Worm (Caenorhabditis elegans): ENCODE measurements around the gene lin-2.

The lin-2 gene

DNA sequence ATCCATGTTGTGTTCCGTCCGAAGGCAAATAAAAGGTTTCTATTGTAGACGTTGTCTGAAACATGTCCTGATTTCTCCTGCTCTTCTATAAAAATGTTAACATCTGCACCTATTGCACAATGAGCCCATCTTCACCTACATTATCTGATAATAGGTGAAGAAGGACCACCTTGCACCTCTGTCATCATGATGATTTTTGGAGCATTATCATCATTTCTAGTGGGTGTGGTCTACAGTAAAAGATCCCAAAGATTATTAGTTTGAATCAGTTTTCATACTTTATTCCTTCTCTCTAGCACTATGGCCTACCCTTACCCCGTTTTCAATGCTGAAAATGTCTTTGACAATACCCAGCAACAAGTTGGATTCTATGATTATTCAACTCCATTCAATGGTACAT, 16.5 kb upstream of the lin-2 start, which contains the start of gene med-1:
Gene med-1, plus strand, starts transcription at position 301 of the 400 bp plus-strand sequence.
- TF ChIP-seq ceh-2 (tag; optimal IDR thresholded peaks at IDR 0.05) (no peak), hlh-8 (tag; optimal IDR thresholded peaks at IDR 0.05) (no peak), ttx-3 (tag; optimal IDR thresholded peaks at IDR 0.05) (no peak), elt-4 (tag; optimal IDR thresholded peaks at IDR 0.05) (no peak), pha-2 (tag; optimal IDR thresholded peaks at IDR 0.05) (no peak), eyg-1 (tag; optimal IDR thresholded peaks at IDR 0.05) (no peak), ets-4 (tag; optimal IDR thresholded peaks at IDR 0.05) (no peak), ceh-9 (tag; optimal IDR thresholded peaks at IDR 0.05) (no peak), nhr-11 (tag; optimal IDR thresholded peaks at IDR 0.05) (no peak), pat-9 (tag; optimal IDR thresholded peaks at IDR 0.05) (no peak), K09A11.1 (tag; optimal IDR thresholded peaks at IDR 0.05; ENCODE audit: insufficient read depth) (no peak), fkh-6 (tag; optimal IDR thresholded peaks at IDR 0.05) (no peak), ceh-31 (tag; optimal IDR thresholded peaks at IDR 0.05) (no peak), ceh-18 (tag; optimal IDR thresholded peaks at IDR 0.05) (no peak), fkh-10 (GFP tag; optimal IDR thresholded peaks at IDR 0.05) (no peak), Y22D7AL.16 (tag; optimal IDR thresholded peaks at IDR 0.05) (no peak), C08G9.2 (tag; optimal IDR thresholded peaks at IDR 0.05) (no peak), che-1 (tag; optimal IDR thresholded peaks at IDR 0.05) (no peak)

DNA sequence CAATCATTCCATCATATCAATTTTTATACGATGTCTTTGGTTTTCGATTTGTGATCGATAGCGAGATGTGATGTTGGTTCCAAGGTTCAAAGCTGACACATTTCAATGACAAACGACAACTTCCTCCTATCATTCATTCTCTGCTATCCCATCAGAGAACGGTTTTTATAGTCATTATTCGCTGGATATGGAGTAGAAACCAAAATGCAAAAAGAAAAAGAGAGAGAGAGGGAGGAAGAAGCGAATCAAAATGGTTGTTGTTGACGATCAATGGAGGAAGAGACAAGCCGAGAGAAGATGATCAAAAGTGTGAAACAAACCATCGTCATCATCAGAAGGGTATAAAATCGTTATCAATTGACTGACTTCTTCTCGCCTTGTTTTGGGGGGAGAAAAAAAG, 11.6 kb upstream of the lin-2 start, which contains the start of gene T24D3.2:
Gene T24D3.2, plus strand, starts transcription at position 304 of the 400 bp plus-strand sequence.
- TF ChIP-seq odd-2 (tag; optimal IDR thresholded peaks at IDR 0.05) (no peak), K09A11.1 (tag; optimal IDR thresholded peaks at IDR 0.05; ENCODE audit: insufficient read depth) (no peak), dve-1 (tag; optimal IDR thresholded peaks at IDR 0.05) (no peak), ahr-1 (tag; optimal IDR thresholded peaks at IDR 0.05) (no peak), pha-2 (tag; optimal IDR thresholded peaks at IDR 0.05) (no peak), fax-1 (tag; optimal IDR thresholded peaks at IDR 0.05) (no peak), hlh-8 (tag; optimal IDR thresholded peaks at IDR 0.05) (no peak), ceh-14 (tag; optimal IDR thresholded peaks at IDR 0.05) (no peak), ceh-24 (tag; optimal IDR thresholded peaks at IDR 0.05) (no peak), tbx-7 (tag; optimal IDR thresholded peaks at IDR 0.05) (no peak), pqm-1 (tag; optimal IDR thresholded peaks at IDR 0.05) (no peak), ttx-3 (tag; optimal IDR thresholded peaks at IDR 0.05) (no peak), gmeb-2 (tag; optimal IDR thresholded peaks at IDR 0.05) (no peak), hlh-30 (tag; optimal IDR thresholded peaks at IDR 0.05; ENCODE audit: insufficient read depth) (no peak), madf-2 (tag; optimal IDR thresholded peaks at IDR 0.05) (no peak), mec-3 (tag; optimal IDR thresholded peaks at IDR 0.05; ENCODE audit: borderline replicate concordance) (no peak), unc-42 (tag; optimal IDR thresholded peaks at IDR 0.05) (no peak), hlh-13 (GFP tag; optimal IDR thresholded peaks at IDR 0.05) (no peak), pag-3 (tag; optimal IDR thresholded peaks at IDR 0.05; ENCODE audit: borderline replicate concordance) (no peak), nfya-1 (tag; optimal IDR thresholded peaks at IDR 0.05) (no peak)

DNA sequence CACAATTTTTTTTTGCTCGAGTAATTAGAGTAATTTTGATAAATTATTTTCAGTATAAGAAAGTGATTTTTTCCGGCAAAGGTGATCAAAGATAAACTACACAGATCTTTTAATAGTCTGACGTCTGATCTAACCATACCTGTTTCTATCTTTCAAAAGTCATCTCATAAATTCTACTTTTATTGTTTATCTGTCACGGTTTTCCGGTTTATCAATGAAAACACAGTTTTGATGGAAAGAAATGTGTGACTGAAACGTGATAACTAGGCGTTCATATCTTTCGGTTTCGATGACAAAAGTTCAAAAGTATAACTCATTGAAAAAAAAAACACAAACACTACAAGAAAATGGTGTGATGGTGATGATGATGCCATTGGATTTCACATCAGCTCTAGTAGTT, 8.7 kb upstream of the lin-2 start:
- TF ChIP-seq Y22D7AL.16 (tag; optimal IDR thresholded peaks at IDR 0.05), result no peak
- no peak for TF ChIP-seq ceh-9 (tag; optimal IDR thresholded peaks at IDR 0.05)
- TF ChIP-seq che-1 (tag; optimal IDR thresholded peaks at IDR 0.05), result no peak
- no peak for TF ChIP-seq nhr-11 (tag; optimal IDR thresholded peaks at IDR 0.05)
- no peak for TF ChIP-seq gmeb-2 (tag; optimal IDR thresholded peaks at IDR 0.05)
- no peak for TF ChIP-seq dve-1 (tag; optimal IDR thresholded peaks at IDR 0.05)
- TF ChIP-seq K09A11.1 (tag; optimal IDR thresholded peaks at IDR 0.05; ENCODE audit: insufficient read depth), result no peak
- TF ChIP-seq zip-5 (tag; optimal IDR thresholded peaks at IDR 0.05), result no peak

DNA sequence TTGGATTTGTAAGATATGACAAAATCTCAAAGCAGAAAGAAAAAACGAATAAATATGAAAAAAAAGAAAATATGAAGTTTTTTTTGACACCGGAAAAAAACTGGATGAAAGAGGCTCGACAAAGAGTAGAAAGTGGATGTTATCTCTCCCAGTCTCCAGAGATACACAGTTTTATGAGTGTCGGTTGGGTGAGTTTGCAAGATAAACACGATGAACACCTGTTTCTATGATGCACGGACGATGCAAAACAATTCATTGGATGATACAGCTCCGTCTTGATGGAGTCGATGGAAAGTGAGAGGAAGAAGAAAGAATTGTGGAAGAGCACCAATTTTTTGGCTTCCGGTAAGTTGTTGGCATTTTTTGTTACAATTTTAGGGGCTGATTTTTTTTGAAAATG, 2.0 kb upstream of the lin-2 start:
- TF ChIP-seq T23F11.4 (GFP tag; optimal IDR thresholded peaks at IDR 0.05) (no peak), hlh-30 (tag; optimal IDR thresholded peaks at IDR 0.05; ENCODE audit: insufficient read depth) (no peak), rnt-1 (tag; optimal IDR thresholded peaks at IDR 0.05) (no peak), zip-5 (tag; optimal IDR thresholded peaks at IDR 0.05) (no peak), tbx-7 (tag; optimal IDR thresholded peaks at IDR 0.05) (no peak), eyg-1 (tag; optimal IDR thresholded peaks at IDR 0.05) (no peak), madf-2 (tag; optimal IDR thresholded peaks at IDR 0.05) (no peak)
